Fruit fly (Drosophila melanogaster) whole organism, embryonic: ENCODE results near the gene Ctr1A.

Experiments used
- ATbp ChIP-seq: fragments of 200-800 bp; sonication (Bioruptor generic); optimal IDR thresholded peaks from 2 replicates; lab custom pipeline; 2017; ENCODE audit warnings: missing biosample characterization, mild to moderate bottlenecking, missing genetic modification characterization, missing genetic modification reagents
- Aef1 ChIP-seq: fragments of 200-800 bp; sonication (Bioruptor generic); IDR thresholded peaks from 3 replicates; pipeline ENCODE4 v1.3.6; 2022; ENCODE audit warnings: missing biosample characterization, missing genetic modification characterization
- Bdp1 ChIP-seq: fragments of 200-800 bp; sonication (Bioruptor generic); optimal IDR thresholded peaks from 3 replicates; lab custom pipeline; 2016; ENCODE audit warnings: missing biosample characterization, missing genetic modification characterization
- CG10431 ChIP-seq: fragments of 200-800 bp; sonication (Bioruptor generic); optimal IDR thresholded peaks from 3 replicates; lab custom pipeline; 2018; ENCODE audit warnings: missing biosample characterization, mild to moderate bottlenecking, missing genetic modification characterization
- CG11085 ChIP-seq: fragments of 200-800 bp; sonication (Bioruptor generic); IDR thresholded peaks from 2 replicates; pipeline ENCODE4 v1.3.6; 2022; ENCODE audit warnings: missing biosample characterization, missing genetic modification characterization
- CG13296 ChIP-seq: fragments of 200-800 bp; sonication (Bioruptor generic); optimal IDR thresholded peaks from 3 replicates; lab custom pipeline; 2018; ENCODE audit warnings: missing biosample characterization, mild to moderate bottlenecking, missing genetic modification characterization
- CG16815 ChIP-seq: fragments of 200-800 bp; sonication (Bioruptor generic); optimal IDR thresholded peaks from 3 replicates; lab custom pipeline; 2017; ENCODE audit warnings: missing biosample characterization, mild to moderate bottlenecking, missing genetic modification characterization
- CG16863 ChIP-seq: fragments of 200-800 bp; sonication (Bioruptor generic); optimal IDR thresholded peaks from 3 replicates; lab custom pipeline; 2016; ENCODE audit warnings: missing biosample characterization, missing genetic modification characterization
- CG17328 ChIP-seq: fragments of 200-800 bp; sonication (Bioruptor generic); IDR thresholded peaks from 2 replicates; pipeline ENCODE4 v1.3.6; 2022; ENCODE audit warnings: missing biosample characterization, missing genetic modification characterization
- CG2116 ChIP-seq: fragments of 200-800 bp; sonication (Bioruptor generic); optimal IDR thresholded peaks from 3 replicates; lab custom pipeline; 2018; ENCODE audit warnings: missing biosample characterization, mild to moderate bottlenecking, missing genetic modification characterization
- CG30020 ChIP-seq: fragments of 200-800 bp; optimal IDR thresholded peaks from 2 replicates; lab custom pipeline; 2019; ENCODE audit warnings: missing biosample characterization, mild to moderate bottlenecking, missing genetic modification characterization, moderate library complexity
- CG33557 ChIP-seq: fragments of 200-800 bp; sonication (Bioruptor generic); optimal IDR thresholded peaks from 2 replicates; lab custom pipeline; 2019; ENCODE audit warnings: missing biosample characterization, mild to moderate bottlenecking, missing genetic modification characterization, moderate library complexity
- CG34422 ChIP-seq: fragments of 200-800 bp; sonication (Bioruptor generic); IDR thresholded peaks from 3 replicates; pipeline ENCODE4 v1.3.6; 2022; ENCODE audit warnings: missing biosample characterization, missing genetic modification characterization
- CG3838 ChIP-seq: fragments of 200-800 bp; sonication (Bioruptor generic); optimal IDR thresholded peaks from 3 replicates; lab custom pipeline; 2016; ENCODE audit warnings: missing biosample characterization, missing genetic modification characterization
- CG7786 ChIP-seq: fragments of 200-800 bp; sonication (Bioruptor generic); optimal IDR thresholded peaks from 2 replicates; lab custom pipeline; 2016; ENCODE audit warnings: missing biosample characterization, missing genetic modification characterization
- CG8089 ChIP-seq: fragments of 200-800 bp; sonication (Bioruptor generic); optimal IDR thresholded peaks from 3 replicates; lab custom pipeline; 2016; ENCODE audit warnings: missing biosample characterization, missing genetic modification characterization
- CG9876 ChIP-seq: fragments of 200-800 bp; sonication (Bioruptor generic); optimal IDR thresholded peaks from 2 replicates; lab custom pipeline; 2016; ENCODE audit warnings: missing biosample characterization, missing genetic modification characterization
- CkIIα-i1 ChIP-seq: fragments of 200-800 bp; sonication (Bioruptor generic); IDR thresholded peaks from 2 replicates; pipeline ENCODE4 v1.3.6; 2022; ENCODE audit warnings: missing biosample characterization, missing genetic modification characterization
- Dad ChIP-seq: fragments of 200-800 bp; sonication (Bioruptor generic); optimal IDR thresholded peaks from 3 replicates; lab custom pipeline; 2016; ENCODE audit warnings: missing biosample characterization, missing genetic modification characterization
- E2f2 ChIP-seq: fragments of 200-800 bp; sonication (Bioruptor generic); IDR thresholded peaks from 2 replicates; pipeline ENCODE4 v1.3.6; 2022; ENCODE audit warnings: missing biosample characterization, missing genetic modification characterization
- Eip74EF ChIP-seq, 2 experiments: fragments of 200-800 bp in 1 of 2; fragments of >200 bp in 1 of 2; sonication (Bioruptor generic) in 1 of 2; optimal IDR thresholded peaks; 2 replicates each; lab custom pipeline; 2017 to 2019; ENCODE audit warnings: missing biosample characterization in 2 of 2, missing genetic modification characterization in 2 of 2, mild to moderate bottlenecking in 1 of 2, moderate library complexity in 1 of 2
- Ets65A ChIP-seq: fragments of 200-800 bp; sonication (Bioruptor generic); peaks from one replicate; lab custom pipeline; 2016; ENCODE audit warnings: missing biosample characterization, missing genetic modification characterization
- GATAe ChIP-seq: fragments of 200-800 bp; sonication (Bioruptor generic); conservative IDR thresholded peaks from 2 replicates; pipeline ENCODE4 v1.3.6; 2022; ENCODE audit warnings: missing biosample characterization, missing genetic modification characterization
- Hand ChIP-seq: fragments of 200-800 bp; sonication (Bioruptor generic); optimal IDR thresholded peaks from 2 replicates; lab custom pipeline; 2017; ENCODE audit warnings: mild to moderate bottlenecking, missing biosample characterization, missing genetic modification reagents, missing genetic modification characterization
- MBD-R2 ChIP-seq: fragments of 200-800 bp; sonication (Bioruptor generic); IDR thresholded peaks from 2 replicates; pipeline ENCODE4 v1.3.6; 2022; ENCODE audit warnings: missing biosample characterization, missing genetic modification characterization
- MTF-1 ChIP-seq: fragments of 200-800 bp; sonication (Bioruptor generic); optimal IDR thresholded peaks from 2 replicates; lab custom pipeline; 2018; ENCODE audit warnings: missing biosample characterization, mild to moderate bottlenecking, missing genetic modification characterization, borderline replicate concordance
- Med ChIP-seq: fragments of 200-800 bp; sonication (Bioruptor generic); peaks from one replicate; lab custom pipeline; 2016; ENCODE audit warnings: missing biosample characterization, missing genetic modification characterization, mild to moderate bottlenecking, inconsistent platforms, moderate library complexity
- Meics ChIP-seq: fragments of 200-800 bp; sonication (Bioruptor generic); optimal IDR thresholded peaks from 2 replicates; lab custom pipeline; 2017; ENCODE audit warnings: missing biosample characterization, mild to moderate bottlenecking, missing genetic modification characterization
- NfI ChIP-seq: fragments of 200-800 bp; sonication (Bioruptor generic); optimal IDR thresholded peaks from 3 replicates; lab custom pipeline; 2018; ENCODE audit warnings: missing biosample characterization, mild to moderate bottlenecking, missing genetic modification characterization, moderate library complexity
- bsh ChIP-seq, 2 experiments: fragments of 200-800 bp; sonication (Bioruptor generic); optimal IDR thresholded peaks; 2 replicates each; lab custom pipeline; 2017 to 2018; ENCODE audit warnings: mild to moderate bottlenecking in 2 of 2, missing biosample characterization in 2 of 2, missing genetic modification characterization in 2 of 2, moderate library complexity in 1 of 2
- cg ChIP-seq: fragments of 200-800 bp; sonication (Bioruptor generic); optimal IDR thresholded peaks from 3 replicates; lab custom pipeline; 2019; ENCODE audit warnings: missing biosample characterization, mild to moderate bottlenecking, missing genetic modification characterization, moderate library complexity
- crp ChIP-seq, 2 experiments: fragments of 200-800 bp; sonication (Bioruptor generic); optimal IDR thresholded peaks; 2 replicates in 1 of 2; 3 replicates in 1 of 2; lab custom pipeline; 2017; ENCODE audit warnings: missing biosample characterization in 2 of 2, missing genetic modification characterization in 2 of 2, mild to moderate bottlenecking in 1 of 2, moderate library complexity in 1 of 2
- dati ChIP-seq: fragments of 200-800 bp; sonication (Bioruptor generic); IDR thresholded peaks from 2 replicates; pipeline ENCODE4 v1.3.6; 2022; ENCODE audit warnings: missing biosample characterization, missing genetic modification characterization
- dimm ChIP-seq: fragments of 200-800 bp; sonication (Bioruptor generic); IDR thresholded peaks from 2 replicates; pipeline ENCODE4 v1.3.6; 2022; ENCODE audit warnings: missing biosample characterization, missing genetic modification characterization
- dmrt11E ChIP-seq: fragments of 200-800 bp; sonication (Bioruptor generic); optimal IDR thresholded peaks from 3 replicates; lab custom pipeline; 2018; ENCODE audit warnings: missing biosample characterization, mild to moderate bottlenecking, missing genetic modification characterization, moderate library complexity
- dpn ChIP-seq, 2 experiments: fragments of 200-800 bp; sonication (Bioruptor generic); optimal IDR thresholded peaks; 3 replicates each; lab custom pipeline; 2016; ENCODE audit warnings: missing biosample characterization in 2 of 2, missing genetic modification characterization in 2 of 2
- exex ChIP-seq: fragments of 200-800 bp; sonication (Bioruptor generic); optimal IDR thresholded peaks from 4 replicates; lab custom pipeline; 2018; ENCODE audit warnings: missing biosample characterization, mild to moderate bottlenecking, missing genetic modification characterization, moderate library complexity
- insv ChIP-seq, 2 experiments: fragments of 200-800 bp; sonication (Bioruptor generic); optimal IDR thresholded peaks; 3 replicates each; lab custom pipeline; 2016 to 2018; ENCODE audit warnings: missing biosample characterization in 2 of 2, missing genetic modification characterization in 2 of 2
- mld ChIP-seq: fragments of 200-800 bp; sonication (Bioruptor generic); IDR thresholded peaks from 3 replicates; pipeline ENCODE4 v1.3.6; 2022; ENCODE audit warnings: missing biosample characterization, missing genetic modification characterization; ENCODE audit not compliant: partially characterized antibody
- nmo ChIP-seq: fragments of 200-800 bp; sonication (Bioruptor generic); optimal IDR thresholded peaks from 2 replicates; lab custom pipeline; 2018; ENCODE audit warnings: missing biosample characterization, mild to moderate bottlenecking, missing genetic modification characterization, moderate library complexity
- peb ChIP-seq: fragments of 200-800 bp; sonication (Bioruptor generic); IDR thresholded peaks from 2 replicates; pipeline ENCODE4 v1.3.6; 2022; ENCODE audit warnings: missing biosample characterization, missing genetic modification characterization
- pita ChIP-seq: fragments of 200-800 bp; sonication (Bioruptor generic); optimal IDR thresholded peaks from 2 replicates; lab custom pipeline; 2017; ENCODE audit warnings: missing biosample characterization, mild to moderate bottlenecking, missing genetic modification characterization
- sc ChIP-seq, 3 experiments: fragments of >200 bp in 2 of 3; fragments of 200-800 bp in 1 of 3; sonication (Bioruptor generic) in 1 of 3; optimal IDR thresholded peaks; 2 replicates in 2 of 3; 3 replicates in 1 of 3; lab custom pipeline; 2017; ENCODE audit warnings: mild to moderate bottlenecking in 1 of 3, missing biosample characterization in 1 of 3, missing genetic modification characterization in 1 of 3, missing genetic modification reagents in 1 of 3
- schlank ChIP-seq: fragments of 200-800 bp; sonication (Bioruptor generic); optimal IDR thresholded peaks from 2 replicates; lab custom pipeline; 2018; ENCODE audit warnings: missing biosample characterization, mild to moderate bottlenecking, missing genetic modification characterization
- seq ChIP-seq: fragments of 200-800 bp; sonication (Bioruptor generic); IDR thresholded peaks from 2 replicates; pipeline ENCODE4 v1.3.6; 2022; ENCODE audit warnings: missing biosample characterization, missing genetic modification characterization
- so ChIP-seq: fragments of 200-800 bp; sonication (Bioruptor generic); IDR thresholded peaks from 3 replicates; pipeline ENCODE4 v1.3.6; 2022; ENCODE audit warnings: missing biosample characterization, missing genetic modification characterization
- sob ChIP-seq: fragments of 200-800 bp; sonication (Bioruptor generic); IDR thresholded peaks from 2 replicates; pipeline ENCODE4 v1.3.6; 2022; ENCODE audit warnings: missing biosample characterization, missing genetic modification characterization
- tio ChIP-seq: fragments of 200-800 bp; sonication (Bioruptor generic); optimal IDR thresholded peaks from 2 replicates; lab custom pipeline; 2017; ENCODE audit warnings: missing biosample characterization, missing genetic modification characterization, inconsistent platforms
- trem ChIP-seq: fragments of 200-800 bp; optimal IDR thresholded peaks from 3 replicates; lab custom pipeline; 2019; ENCODE audit warnings: missing biosample characterization, mild to moderate bottlenecking, missing genetic modification characterization, moderate library complexity

Ctr1A gene

dm6 chrX:6702028-6702433, 40.6 kb downstream of the Ctr1A start (continued):
- peak; percentile 6 for TF ChIP-seq CG8089
- no peak for TF ChIP-seq exex (tag; lab: Kevin White, UChicago)
- no peak for TF ChIP-seq GATAe (GFP tag; lab: Robert Waterston, UW)
- peak; percentile 58 for TF ChIP-seq tio
- TF ChIP-seq CG13296 (GFP tag; lab: Kevin White, UChicago): peak; percentile 17
- no peak for TF ChIP-seq CkIIα-i1
- TF ChIP-seq Ets65A (GFP tag; lab: Kevin White, UChicago): peak; percentile 88
- peak; percentile 25; the same call in 1 of the 2 replicates for TF ChIP-seq peb (GFP tag; lab: Robert Waterston, UW)
- TF ChIP-seq NfI (GFP tag; lab: Kevin White, UChicago): peak; percentile 44
- peak; percentile 56 to 63 for TF ChIP-seq dpn (GFP tag; optimal IDR thresholded peaks at IDR 0.05; lab: Kevin White, UChicago)
- TF ChIP-seq trem (tag; lab: Kevin White, UChicago): peak; percentile 64
- peak; percentile 35; the same call in 1 of the 3 replicates for TF ChIP-seq CG34422 (GFP tag; lab: Robert Waterston, UW)
- peak; percentile 58 to 80 for TF ChIP-seq bsh (GFP tag; optimal IDR thresholded peaks at IDR 0.05; lab: Kevin White, UChicago)
- peak; percentile 78 for TF ChIP-seq ATbp
- TF ChIP-seq CG7786 (GFP tag; lab: Kevin White, UChicago): peak; percentile 23
- peak; percentile 29 for TF ChIP-seq MTF-1
- no peak for TF ChIP-seq sc (optimal IDR thresholded peaks at IDR 0.05; lab: Kevin White, UChicago)
- peak; percentile 66 for TF ChIP-seq sc (GFP tag; optimal IDR thresholded peaks at IDR 0.05; lab: Kevin White, UChicago)
- TF ChIP-seq CG16815 (GFP tag; lab: Kevin White, UChicago): no peak
- 0 out of 2 replicates have a peak, but pooled peaks have one; percentile 15 for TF ChIP-seq dati (GFP tag; lab: Robert Waterston, UW)
- TF ChIP-seq CG16863 (GFP tag; lab: Kevin White, UChicago): peak; percentile 40
- peak; percentile 6 for TF ChIP-seq CG30020 (tag; lab: Kevin White, UChicago)
- TF ChIP-seq Hand (GFP tag; lab: Kevin White, UChicago): no peak
- no peak for TF ChIP-seq CG11085
- TF ChIP-seq Eip74EF (GFP tag; optimal IDR thresholded peaks at IDR 0.05; lab: Kevin White, UChicago): peak in 1 of 2 experiments; percentile 64
- peak; percentile 69 for TF ChIP-seq seq (GFP tag; lab: Robert Waterston, UW)
- peak; percentile 76 for TF ChIP-seq dmrt11E (tag; lab: Kevin White, UChicago)
- peak; percentile 34 for TF ChIP-seq CG2116 (GFP tag; lab: Kevin White, UChicago)
- peak; percentile 85 for TF ChIP-seq nmo (GFP tag; lab: Kevin White, UChicago)
- TF ChIP-seq insv (GFP tag; optimal IDR thresholded peaks at IDR 0.05; lab: Kevin White, UChicago): no peak
- TF ChIP-seq CG3838 (GFP tag; lab: Kevin White, UChicago): peak; percentile 18
- peak; percentile 70; the same call in 1 of the 3 replicates for TF ChIP-seq so (GFP tag; lab: Robert Waterston, UW)
- peak; percentile 48; the same call in 1 of the 2 replicates for TF ChIP-seq dimm
- TF ChIP-seq Aef1: peak; percentile 29; the same call in 1 of the 3 replicates
- TF ChIP-seq Med (GFP tag; lab: Kevin White, UChicago): peak; percentile 85
- peak; percentile 67 for TF ChIP-seq CG33557 (GFP tag; lab: Kevin White, UChicago)
- no peak for TF ChIP-seq schlank
- TF ChIP-seq Meics (GFP tag; lab: Kevin White, UChicago): peak; percentile 49
- peak in 1 of 2 experiments; percentile 19 for TF ChIP-seq crp (GFP tag; optimal IDR thresholded peaks at IDR 0.05; lab: Kevin White, UChicago)
- TF ChIP-seq MBD-R2: no peak
- TF ChIP-seq mld (GFP tag; lab: Robert Waterston, UW): no peak
- TF ChIP-seq E2f2 (GFP tag; lab: Robert Waterston, UW): peak; percentile 45; the same call in 1 of the 2 replicates
- TF ChIP-seq CG10431: no peak
- TF ChIP-seq sob (GFP tag; lab: Robert Waterston, UW): 0 out of 2 replicates have a peak, but pooled peaks have one; percentile 22
- TF ChIP-seq Dad (GFP tag; lab: Kevin White, UChicago): peak; percentile 41
- TF ChIP-seq cg (GFP tag; lab: Kevin White, UChicago): no peak
- TF ChIP-seq CG17328: 0 out of 2 replicates have a peak, but pooled peaks have one; percentile 31
- no peak for TF ChIP-seq Bdp1 (GFP tag; lab: Kevin White, UChicago)
- TF ChIP-seq CG9876 (GFP tag; lab: Kevin White, UChicago): no peak
- TF ChIP-seq pita (GFP tag; lab: Kevin White, UChicago): no peak
